Fruit fly (Drosophila melanogaster): ENCODE measurements around the gene CG7606.

CG7606 gene

dm6 chr3R:17617121-17617975 is 21.0 kb downstream of the CG7606 start (continued):
- TF ChIP-seq Ravus (GFP tag; IDR thresholded peaks at IDR 0.05) (no peak), CG18476 (GFP tag; optimal IDR thresholded peaks at IDR 0.05) (no peak), h (optimal IDR thresholded peaks at IDR 0.05) (no peak), CG8924 (tag; optimal IDR thresholded peaks at IDR 0.05) (no peak), CG6791 (GFP tag; IDR thresholded peaks at IDR 0.05; ENCODE audit: partially characterized antibody) (peak; percentile 74), ap (GFP tag; IDR thresholded peaks at IDR 0.05) (no peak), ems (GFP tag; optimal IDR thresholded peaks at IDR 0.05) (no peak), Ada2b (GFP tag; IDR thresholded peaks at IDR 0.05) (no peak), unc-4 (GFP tag; IDR thresholded peaks at IDR 0.05; ENCODE audit: partially characterized antibody) (peak; percentile 47; the same call in 1 of the 2 replicates), CG11456 (GFP tag; IDR thresholded peaks at IDR 0.05) (peak; percentile 80), knrl (GFP tag; IDR thresholded peaks at IDR 0.05; ENCODE audit: partially characterized antibody) (peak; percentile 20; the same call in 1 of the 3 replicates), CG15514 (GFP tag; optimal IDR thresholded peaks at IDR 0.05) (no peak), CG11560 (tag; IDR thresholded peaks at IDR 0.05) (no peak), pan (optimal IDR thresholded peaks at IDR 0.05) (no peak), pan (GFP tag; optimal IDR thresholded peaks at IDR 0.05 in 1 of 2, IDR thresholded peaks at IDR 0.05 in 1 of 2) (peak in 1 of 2 experiments; percentile 11), CG1024 (GFP tag; IDR thresholded peaks at IDR 0.05) (no peak), crc (GFP tag; optimal IDR thresholded peaks at IDR 0.05) (no peak), pzg (GFP tag; optimal IDR thresholded peaks at IDR 0.05) (no peak), CG32767 (GFP tag; IDR thresholded peaks at IDR 0.05) (no peak), CG31388 (GFP tag; optimal IDR thresholded peaks at IDR 0.05) (no peak), CG16863 (GFP tag; optimal IDR thresholded peaks at IDR 0.05) (no peak), vfl (GFP tag; optimal IDR thresholded peaks at IDR 0.05) (no peak), sens-2 (GFP tag; IDR thresholded peaks at IDR 0.05) (no peak), CG8089 (GFP tag; optimal IDR thresholded peaks at IDR 0.05) (peak; percentile 9), CG4360 (GFP tag; IDR thresholded peaks at IDR 0.05) (no peak), Fer2 (tag; optimal IDR thresholded peaks at IDR 0.05) (no peak), Atf6 (GFP tag; IDR thresholded peaks at IDR 0.05) (no peak), Six4 (GFP tag; optimal IDR thresholded peaks at IDR 0.05) (no peak), CG6272 (GFP tag; IDR thresholded peaks at IDR 0.05) (no peak), Spps (tag; optimal IDR thresholded peaks at IDR 0.05) (no peak), CG30403 (GFP tag; optimal IDR thresholded peaks at IDR 0.05) (peak; percentile 39), CHES-1-like (GFP tag; optimal IDR thresholded peaks at IDR 0.05) (no peak), Hmr (GFP tag; optimal IDR thresholded peaks at IDR 0.05) (peak; percentile 36), zfh1 (GFP tag; IDR thresholded peaks at IDR 0.05) (peak; percentile 63; the same call in 1 of the 3 replicates), Drgx (GFP tag; IDR thresholded peaks at IDR 0.05) (no peak), CG14050 (GFP tag; IDR thresholded peaks at IDR 0.05) (no peak), CG15601 (tag; optimal IDR thresholded peaks at IDR 0.05) (no peak), CG12299 (tag; optimal IDR thresholded peaks at IDR 0.05) (no peak), CG14014 (GFP tag; IDR thresholded peaks at IDR 0.05) (no peak), ato (GFP tag; IDR thresholded peaks at IDR 0.05; ENCODE audit: partially characterized antibody) (peak; percentile 15), Opbp (GFP tag; IDR thresholded peaks at IDR 0.05; ENCODE audit: partially characterized antibody) (no peak; the same call in none of the 3 replicates), tap (tag; optimal IDR thresholded peaks at IDR 0.05) (no peak), Atf-2 (GFP tag; optimal IDR thresholded peaks at IDR 0.05) (no peak), phol (tag; optimal IDR thresholded peaks at IDR 0.05) (no peak), wek (GFP tag; optimal IDR thresholded peaks at IDR 0.05) (no peak), BtbVII (GFP tag; optimal IDR thresholded peaks at IDR 0.05) (no peak), en (GFP tag; optimal IDR thresholded peaks at IDR 0.05) (no peak), CG9797 (GFP tag; optimal IDR thresholded peaks at IDR 0.05) (no peak), Hey (tag; optimal IDR thresholded peaks at IDR 0.05) (no peak), CG14441 (GFP tag; IDR thresholded peaks at IDR 0.05) (no peak)
